Worm (Caenorhabditis elegans) whole organism, young adult: ENCODE measurements around the gene F55F10.1.

Experiments
- T07F8.4 ChIP-seq: sonication (generic microtip); optimal IDR thresholded peaks from 2 replicates; lab custom pipeline; 2016; ENCODE audit warnings: mild to moderate bottlenecking, missing genetic modification characterization, moderate library complexity, missing compliant biosample characterization
- sea-2 ChIP-seq: fragments of 200-800 bp; sonication (Bioruptor generic); IDR thresholded peaks from 2 replicates; pipeline ENCODE4 v1.3.6; 2022; ENCODE audit warnings: missing genetic modification characterization, missing compliant biosample characterization

DNA sequence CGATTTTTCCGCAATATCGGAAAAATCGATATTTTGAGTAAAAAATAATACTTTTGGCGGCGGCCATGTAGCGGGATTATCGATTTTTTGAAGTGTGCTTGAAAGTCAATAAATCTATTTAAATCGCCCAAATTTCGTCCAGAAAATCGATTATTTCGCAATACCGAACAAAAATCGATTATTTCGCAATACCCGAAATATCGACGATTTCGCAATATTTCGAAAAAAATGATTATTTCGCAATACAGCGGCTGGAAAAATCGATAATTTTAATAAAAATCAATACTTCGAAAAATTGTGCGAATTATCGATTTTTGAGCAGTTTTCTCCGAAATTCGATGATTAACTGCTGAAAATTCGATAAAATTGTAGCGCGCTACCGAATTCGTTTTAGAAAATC lies 42.6 kb upstream of the F55F10.1 start:
- TF ChIP-seq T07F8.4 (no peak), sea-2 (GFP tag; lab: Robert Waterston, UW) (no peak)
